Worm (Caenorhabditis elegans) whole organism, mixed stage, embryonic: ENCODE data around the gene ced-2.
A peak's percentile ranks its signal among the peaks of the same experiment; 100 is the strongest.
"Not testable (repeated sequence)": the region's sequence is repeated elsewhere in the genome, so short reads cannot be mapped to it uniquely, and the experiment has no call there.

Source experiments
- M03D4.4 ChIP-seq: sonication (generic microtip); optimal IDR thresholded peaks from 2 replicates; lab custom pipeline; 2017; ENCODE audit warnings: mild to moderate bottlenecking, missing genetic modification characterization, missing compliant biosample characterization
- bed-3 ChIP-seq: fragments of 200-800 bp; sonication (Bioruptor generic); optimal IDR thresholded peaks from 3 replicates; lab custom pipeline; 2018; ENCODE audit warnings: mild to moderate bottlenecking, missing genetic modification characterization, moderate library complexity, missing compliant biosample characterization
- blmp-1 ChIP-seq: fragments of 150-350 bp; optimal IDR thresholded peaks from 2 replicates; lab custom pipeline; 2014; ENCODE audit warnings: missing biosample characterization, missing genetic modification characterization
- ceh-39 ChIP-seq: fragments of 150-350 bp; optimal IDR thresholded peaks from 2 replicates; lab custom pipeline; 2014; ENCODE audit warnings: missing biosample characterization, missing genetic modification characterization
- ceh-43 ChIP-seq: fragments of 200-800 bp; sonication (Bioruptor generic); optimal IDR thresholded peaks from 2 replicates; lab custom pipeline; 2018; ENCODE audit warnings: mild to moderate bottlenecking, missing genetic modification characterization, moderate library complexity, missing compliant biosample characterization
- ces-1 ChIP-seq: fragments of 150-350 bp; optimal IDR thresholded peaks from 2 replicates; lab custom pipeline; 2014; ENCODE audit warnings: missing biosample characterization, missing genetic modification reagents, missing genetic modification characterization
- cnd-1 ChIP-seq: fragments of 200-800 bp; sonication (Bioruptor generic); optimal IDR thresholded peaks from 2 replicates; lab custom pipeline; 2018; ENCODE audit warnings: mild to moderate bottlenecking, missing genetic modification characterization, missing compliant biosample characterization
- drap-1 ChIP-seq: fragments of 200-800 bp; sonication (Bioruptor generic); optimal IDR thresholded peaks from 3 replicates; lab custom pipeline; 2018; ENCODE audit warnings: mild to moderate bottlenecking, missing genetic modification characterization, missing compliant biosample characterization
- elt-1 ChIP-seq: sonication (generic microtip); optimal IDR thresholded peaks from 2 replicates; lab custom pipeline; 2017; ENCODE audit warnings: missing genetic modification characterization, mild to moderate bottlenecking, missing compliant biosample characterization, antibody characterized with exemption, moderate library complexity, borderline replicate concordance; ENCODE audit not compliant: insufficient read depth
- elt-3 ChIP-seq: fragments of 150-350 bp; optimal IDR thresholded peaks from 2 replicates; lab custom pipeline; 2014; ENCODE audit warnings: missing biosample characterization, missing genetic modification characterization
- flh-1 ChIP-seq: fragments of 200-800 bp; sonication (Bioruptor generic); optimal IDR thresholded peaks from 2 replicates; lab custom pipeline; 2018; ENCODE audit warnings: mild to moderate bottlenecking, missing genetic modification characterization, moderate library complexity, missing compliant biosample characterization
- hlh-1 ChIP-seq: fragments of 150-350 bp; optimal IDR thresholded peaks from 2 replicates; lab custom pipeline; 2014; ENCODE audit warnings: missing biosample characterization, missing genetic modification reagents, missing genetic modification characterization
- lin-13 ChIP-seq: fragments of 150-350 bp; optimal IDR thresholded peaks from 2 replicates; lab custom pipeline; 2014; ENCODE audit warnings: missing biosample characterization, missing genetic modification characterization
- lin-32 ChIP-seq: fragments of 200-800 bp; sonication (Bioruptor generic); optimal IDR thresholded peaks from 2 replicates; lab custom pipeline; 2018; ENCODE audit warnings: mild to moderate bottlenecking, missing genetic modification characterization, missing compliant biosample characterization
- lsy-2 ChIP-seq: fragments of 150-350 bp; optimal IDR thresholded peaks from 2 replicates; lab custom pipeline; 2014; ENCODE audit warnings: missing biosample characterization, missing genetic modification characterization
- mab-5 ChIP-seq: fragments of 150-350 bp; optimal IDR thresholded peaks from 2 replicates; lab custom pipeline; 2014; ENCODE audit warnings: missing biosample characterization, missing genetic modification characterization
- mep-1 ChIP-seq: fragments of 150-350 bp; optimal IDR thresholded peaks from 2 replicates; lab custom pipeline; 2017; ENCODE audit warnings: missing biosample characterization, missing genetic modification reagents, missing genetic modification characterization, inconsistent platforms
- mls-2 ChIP-seq: sonication (generic microtip); optimal IDR thresholded peaks from 2 replicates; lab custom pipeline; 2016; ENCODE audit warnings: mild to moderate bottlenecking, missing genetic modification characterization, moderate library complexity, missing compliant biosample characterization
- nhr-12 ChIP-seq: fragments of 150-350 bp; optimal IDR thresholded peaks from 2 replicates; lab custom pipeline; 2014; ENCODE audit warnings: missing biosample characterization, missing genetic modification characterization
- nhr-237 ChIP-seq: fragments of 150-350 bp; optimal IDR thresholded peaks from 2 replicates; lab custom pipeline; 2014; ENCODE audit warnings: missing biosample characterization, missing genetic modification characterization
- nhr-28 ChIP-seq: fragments of 150-350 bp; optimal IDR thresholded peaks from 2 replicates; lab custom pipeline; 2014; ENCODE audit warnings: missing biosample characterization, missing genetic modification characterization
- pha-4 ChIP-seq: fragments of 150-350 bp; optimal IDR thresholded peaks from 2 replicates; lab custom pipeline; 2018; ENCODE audit warnings: missing biosample characterization, missing genetic modification reagents, missing genetic modification characterization
- sem-2 ChIP-seq: fragments of 200-800 bp; sonication (Bioruptor generic); optimal IDR thresholded peaks from 2 replicates; lab custom pipeline; 2018; ENCODE audit warnings: mild to moderate bottlenecking, missing genetic modification characterization, missing compliant biosample characterization
- snpc-4 ChIP-seq: fragments of 150-350 bp; optimal IDR thresholded peaks from 2 replicates; lab custom pipeline; 2014; ENCODE audit warnings: missing biosample characterization, missing genetic modification characterization
- tbx-8 ChIP-seq: fragments of 200-800 bp; sonication (Bioruptor generic); optimal IDR thresholded peaks from 2 replicates; lab custom pipeline; 2018; ENCODE audit warnings: mild to moderate bottlenecking, missing genetic modification characterization, moderate library complexity, missing compliant biosample characterization
- unc-39 ChIP-seq: fragments of 150-350 bp; optimal IDR thresholded peaks from 2 replicates; lab custom pipeline; 2014; ENCODE audit warnings: missing biosample characterization, missing genetic modification characterization
- unc-62 ChIP-seq: fragments of 150-350 bp; optimal IDR thresholded peaks from 2 replicates; lab custom pipeline; 2014; ENCODE audit warnings: missing biosample characterization, missing genetic modification reagents, missing genetic modification characterization
- zip-8 ChIP-seq: fragments of 150-350 bp; optimal IDR thresholded peaks from 2 replicates; lab custom pipeline; 2014; ENCODE audit warnings: missing biosample characterization, missing genetic modification characterization
- ztf-11 ChIP-seq: fragments of 150-350 bp; optimal IDR thresholded peaks from 2 replicates; lab custom pipeline; 2014; ENCODE audit warnings: missing biosample characterization, missing genetic modification characterization

ced-2 gene

ce11 chrIV:1605276-1605762, 8.2 kb downstream of the ced-2 start, which contains the start of gene Y41D4B.11:
Gene Y41D4B.11, plus strand, starts transcription at chrIV:1605712.
- TF ChIP-seq ceh-39: no peak
- TF ChIP-seq elt-1 (tag; lab: Kevin White, UChicago): no peak
- no peak for TF ChIP-seq nhr-12 (tag; lab: Kevin White, UChicago)
- no peak for TF ChIP-seq M03D4.4 (tag; lab: Kevin White, UChicago)
- no peak for TF ChIP-seq unc-39 (tag; lab: Kevin White, UChicago)
- no peak for TF ChIP-seq drap-1 (GFP tag; lab: Kevin White, UChicago)
- TF ChIP-seq blmp-1 (tag; lab: Kevin White, UChicago): no peak

DNA sequence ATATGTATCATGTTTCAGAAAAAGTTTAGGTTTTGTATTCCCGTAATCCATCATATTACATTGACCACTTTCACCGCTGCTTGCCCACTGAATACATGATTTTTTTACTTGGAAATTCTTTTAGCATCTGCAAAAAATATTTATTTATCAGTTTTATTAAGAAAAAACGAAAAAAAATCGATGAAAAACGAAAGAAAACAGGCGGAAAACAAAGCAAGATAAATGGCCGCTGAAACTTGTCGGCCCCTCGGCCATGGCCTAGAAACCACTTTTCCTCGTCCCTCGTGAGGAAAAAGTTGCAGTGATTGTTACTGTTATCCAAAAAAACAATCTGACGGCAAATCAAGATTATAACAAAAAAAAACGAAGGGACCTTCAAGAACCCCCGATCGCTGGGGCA, 12.9 kb downstream of the ced-2 start, which contains the start of gene dsl-3:
TSS of gene dsl-3 (plus strand) at position 301 of the 400 bp plus-strand sequence.
- TF ChIP-seq nhr-12 (tag; lab: Kevin White, UChicago); M03D4.4 (tag; lab: Kevin White, UChicago); flh-1 (GFP tag; lab: Kevin White, UChicago): not testable (repeated sequence)

DNA sequence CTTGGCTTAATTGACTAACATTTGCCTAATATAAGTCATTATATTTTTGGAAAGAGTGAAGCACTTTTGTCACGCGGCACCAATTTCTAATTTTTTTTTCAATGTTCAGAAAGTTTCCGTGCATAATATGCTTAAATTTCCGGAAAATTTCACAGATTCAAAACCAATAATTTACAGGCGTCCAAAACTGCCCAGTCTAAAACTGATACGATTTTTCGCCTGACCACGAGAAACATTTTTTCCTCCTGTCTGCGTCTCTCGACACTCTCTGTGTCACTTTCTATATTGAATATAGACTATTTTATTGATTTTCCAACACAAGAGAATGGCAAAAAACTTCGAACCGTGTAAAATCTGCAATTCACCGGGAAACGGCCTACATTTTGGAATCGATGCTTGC, 16.5 kb downstream of the ced-2 start, which contains the start of gene nhr-122:
TSS of gene nhr-122 (plus strand) at position 301 of the 400 bp plus-strand sequence.
- TF ChIP-seq nhr-28: no peak
- no peak for TF ChIP-seq snpc-4
- no peak for TF ChIP-seq ceh-43 (GFP tag; lab: Kevin White, UChicago)

DNA sequence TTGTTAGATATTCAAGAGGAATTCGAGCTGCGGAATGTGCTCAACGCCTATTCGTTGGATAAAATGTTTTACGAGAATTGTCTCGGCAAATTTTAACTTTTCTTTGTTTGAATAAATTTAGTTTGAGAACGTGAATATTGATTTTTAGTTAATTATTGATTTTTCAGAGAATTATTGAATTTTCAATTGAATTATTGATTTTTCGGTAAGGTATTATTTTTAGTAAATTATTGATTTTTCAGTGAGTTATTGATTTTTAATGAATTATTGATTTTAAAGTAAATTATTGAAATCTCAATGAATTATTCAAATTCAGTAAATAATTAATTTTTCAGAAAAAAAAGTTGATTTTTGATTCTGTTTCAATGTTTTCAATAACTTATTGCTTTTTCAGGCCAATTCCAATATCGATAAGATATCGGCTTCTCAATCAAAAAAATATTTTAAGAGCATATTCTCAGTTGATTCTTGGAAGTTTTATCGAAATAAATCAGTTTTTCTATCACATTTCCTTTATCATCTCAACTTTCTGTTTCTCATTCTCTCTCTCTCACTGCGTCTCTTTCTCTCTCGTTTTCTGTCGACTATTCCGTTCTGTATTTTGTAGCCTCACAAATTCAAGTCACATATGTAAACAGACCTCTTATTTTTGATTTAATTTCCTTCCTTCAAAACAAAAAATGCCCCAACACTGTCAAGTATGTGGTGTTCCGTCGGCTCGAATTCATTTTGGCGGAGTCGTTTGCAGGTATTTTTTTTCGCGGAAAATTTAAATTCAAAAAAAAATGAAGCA, 22.6 kb downstream of the ced-2 start, which contains the start of gene nhr-92:
TSS of gene nhr-92 (plus strand) at position 576 of the 793 bp plus-strand sequence.
- TF ChIP-seq ztf-11 (tag; lab: Kevin White, UChicago): no peak

- no peak for TF ChIP-seq nhr-12 (tag; lab: Kevin White, UChicago)
- TF ChIP-seq hlh-1 (tag; lab: Kevin White, UChicago): peak; percentile 22
- peak; percentile 47 for TF ChIP-seq ces-1
Observed at ce11 chrIV:1623712-1624111, 26.6 kb downstream of the ced-2 start, which contains the start of gene nhr-87. Gene nhr-87, plus strand, starts transcription at chrIV:1624029.

DNA sequence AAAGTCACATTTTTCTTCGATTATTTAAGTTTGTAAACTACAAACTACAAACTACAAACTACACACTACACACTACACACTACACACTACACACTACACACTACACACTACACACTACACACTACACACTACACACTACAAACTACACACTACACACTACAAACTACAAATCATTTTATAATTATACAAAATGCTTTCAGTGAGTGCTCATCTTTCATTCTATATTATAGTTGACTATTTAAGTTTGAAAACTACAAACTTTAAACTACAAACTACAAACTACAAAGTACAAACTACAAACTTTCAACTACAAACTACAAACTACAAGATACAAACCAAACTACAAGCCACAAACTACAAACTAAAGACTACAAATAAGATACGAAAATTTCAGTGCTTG, 27.3 kb downstream of the ced-2 start:
- TF ChIP-seq unc-39 (tag; lab: Kevin White, UChicago): no peak
- no peak for TF ChIP-seq nhr-28
- TF ChIP-seq lin-32 (GFP tag; lab: Kevin White, UChicago): no peak
- no peak for TF ChIP-seq lin-13
- no peak for TF ChIP-seq bed-3 (GFP tag; lab: Kevin White, UChicago)

DNA sequence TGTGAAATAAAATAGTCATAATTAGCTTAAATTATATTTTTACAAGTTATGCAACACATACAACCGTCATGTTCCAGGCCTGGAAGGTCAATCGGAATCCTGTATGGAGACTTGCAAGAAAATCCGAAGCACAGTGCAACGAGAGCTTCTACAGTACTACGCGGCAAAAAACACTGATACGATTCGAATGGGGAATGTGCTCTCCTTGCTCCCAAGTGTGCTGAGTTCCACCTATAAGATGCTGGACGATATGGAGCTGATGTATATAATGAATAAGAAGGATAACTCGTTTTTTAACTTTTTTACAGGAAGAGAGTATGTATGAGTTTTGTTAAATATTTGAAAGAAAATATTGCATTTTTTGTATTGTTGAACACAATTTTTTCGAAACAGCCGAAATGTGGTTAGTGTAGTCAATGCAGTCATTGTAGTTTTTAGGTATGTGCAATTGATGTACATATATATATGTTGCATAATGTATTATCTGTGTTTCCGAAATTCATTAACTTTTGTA, 29.3 kb downstream of the ced-2 start, which contains the start of gene nhr-146:
TSS of gene nhr-146 (plus strand) at position 464 of the 514 bp plus-strand sequence.
- TF ChIP-seq flh-1 (GFP tag; lab: Kevin White, UChicago) (no peak), tbx-8 (GFP tag; lab: Kevin White, UChicago) (no peak), cnd-1 (tag; lab: Kevin White, UChicago) (no peak), nhr-237 (tag; lab: Kevin White, UChicago) (no peak), zip-8 (no peak), lsy-2 (tag; lab: Kevin White, UChicago) (no peak), ztf-11 (tag; lab: Kevin White, UChicago) (no peak), elt-1 (tag; lab: Kevin White, UChicago) (no peak), mep-1 (tag; lab: Kevin White, UChicago) (no peak), sem-2 (no peak), unc-62 (GFP tag; lab: Kevin White, UChicago) (no peak), nhr-28 (no peak), ceh-43 (GFP tag; lab: Kevin White, UChicago) (no peak), mls-2 (tag; lab: Kevin White, UChicago) (no peak), bed-3 (GFP tag; lab: Kevin White, UChicago) (no peak), ces-1 (no peak), mab-5 (no peak), elt-3 (tag; lab: Kevin White, UChicago) (no peak), pha-4 (tag; lab: Kevin White, UChicago) (no peak)
